Worm (Caenorhabditis elegans) whole organism, early embryonic: ENCODE data around the gene hil-2.

Experiments used
- ama-1 ChIP-seq: fragments of 150-350 bp; optimal IDR thresholded peaks from 2 replicates; lab custom pipeline; 2014
- ceh-36 ChIP-seq: sonication (generic microtip); optimal IDR thresholded peaks from 2 replicates; lab custom pipeline; 2016; ENCODE audit warnings: missing genetic modification characterization, inconsistent platforms, missing compliant biosample characterization
- ets-7 ChIP-seq: sonication (generic microtip); optimal IDR thresholded peaks from 2 replicates; lab custom pipeline; 2016; ENCODE audit warnings: missing genotype, missing genetic modification characterization, missing compliant biosample characterization
- flt-1 ChIP-seq: fragments of 200-800 bp; sonication (Bioruptor generic); IDR thresholded peaks from 2 replicates; pipeline ENCODE4 v1.3.6; 2022; ENCODE audit warnings: missing genetic modification characterization, missing compliant biosample characterization
- hmbx-1 ChIP-seq: sonication (generic microtip); optimal IDR thresholded peaks from 2 replicates; lab custom pipeline; 2016; ENCODE audit warnings: mild to moderate bottlenecking, missing genetic modification characterization, missing compliant biosample characterization
- hnd-1 ChIP-seq: sonication (generic microtip); optimal IDR thresholded peaks from 2 replicates; lab custom pipeline; 2016; ENCODE audit warnings: missing genetic modification characterization, missing compliant biosample characterization
- tra-4 ChIP-seq: sonication (generic microtip); optimal IDR thresholded peaks from 2 replicates; lab custom pipeline; 2017; ENCODE audit warnings: missing genetic modification characterization, missing compliant biosample characterization

DNA sequence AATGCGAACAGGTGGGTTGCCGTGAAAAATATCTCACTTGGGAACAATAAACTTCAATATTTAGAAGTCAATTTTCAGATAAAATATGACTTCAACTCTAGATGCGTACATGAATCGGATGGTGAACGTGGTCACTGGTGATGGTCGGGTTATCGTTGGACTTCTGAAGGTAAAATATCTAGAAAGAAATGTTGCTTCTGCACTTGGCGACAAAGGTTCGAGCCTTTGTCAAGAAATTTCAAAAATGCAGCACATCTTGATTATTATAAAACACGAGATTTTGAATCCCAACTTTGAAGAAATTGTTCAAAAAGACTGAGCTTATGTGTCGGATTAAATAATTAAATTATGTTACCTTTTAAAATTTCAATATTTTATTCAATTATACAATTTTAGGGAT is 32.4 kb downstream of the hil-2 start, which contains the start of gene lsm-8:
- TF ChIP-seq ceh-36 (tag; lab: Kevin White, UChicago) (no peak), hnd-1 (tag; lab: Kevin White, UChicago) (no peak), hmbx-1 (tag; lab: Kevin White, UChicago) (no peak), ets-7 (tag; lab: Kevin White, UChicago) (no peak), ama-1 (lab: Kevin White, UChicago) (no peak), flt-1 (GFP tag; lab: Robert Waterston, UW) (no peak), tra-4 (no peak)
